Worm (Caenorhabditis elegans) whole organism, midembryonic: Measurements from ENCODE around the gene hsp-110.

Source experiments
- T22C8.4 ChIP-seq: fragments of 200-800 bp; sonication (Bioruptor generic); IDR thresholded peaks from 2 replicates; pipeline ENCODE4 v1.3.6; 2022; ENCODE audit warnings: missing genetic modification characterization, missing compliant biosample characterization
- klf-2 ChIP-seq: fragments of 200-800 bp; sonication (Bioruptor generic); conservative IDR thresholded peaks from 2 replicates; pipeline ENCODE4 v1.3.6; 2022; ENCODE audit warnings: missing genetic modification reagents, missing genetic modification characterization, missing compliant biosample characterization
- med-1 ChIP-seq: sonication (generic microtip); optimal IDR thresholded peaks from 2 replicates; lab custom pipeline; 2017; ENCODE audit warnings: missing genetic modification characterization, mild to moderate bottlenecking, missing compliant biosample characterization, antibody characterized with exemption, missing genetic modification reagents; ENCODE audit not compliant: insufficient read depth
- ref-1 ChIP-seq: fragments of 200-800 bp; sonication (Bioruptor generic); conservative IDR thresholded peaks from 2 replicates; pipeline ENCODE4 v1.3.6; 2022; ENCODE audit warnings: missing genetic modification reagents, missing genetic modification characterization, missing compliant biosample characterization
- tab-1 ChIP-seq: fragments of 200-800 bp; sonication (Bioruptor generic); IDR thresholded peaks from 2 replicates; pipeline ENCODE4 v1.3.6; 2022; ENCODE audit warnings: missing genetic modification characterization, missing compliant biosample characterization
- ztf-23 ChIP-seq: fragments of 200-800 bp; sonication (Bioruptor generic); IDR thresholded peaks from 2 replicates; pipeline ENCODE4 v1.3.6; 2022; ENCODE audit warnings: missing genetic modification reagents, missing genetic modification characterization, missing compliant biosample characterization

ce11 chrIII:8401887-8402286 lies 44.8 kb downstream of the hsp-110 start, which contains the start of gene lap-1:
- no peak for TF ChIP-seq klf-2
- TF ChIP-seq ztf-23 (GFP tag; lab: Robert Waterston, UW): no peak
- TF ChIP-seq ref-1 (GFP tag; lab: Robert Waterston, UW): no peak
- TF ChIP-seq T22C8.4 (GFP tag; lab: Robert Waterston, UW): no peak
- TF ChIP-seq med-1 (GFP tag; lab: Kevin White, UChicago): no peak
- TF ChIP-seq tab-1 (GFP tag; lab: Robert Waterston, UW): no peak
